Fruit fly (Drosophila melanogaster) whole organism, embryonic: Measurements from ENCODE around the gene Bug22.

Source experiments
- CG16815 ChIP-seq: fragments of 200-800 bp; sonication (Bioruptor generic); optimal IDR thresholded peaks from 3 replicates; lab custom pipeline; 2017; ENCODE audit warnings: missing biosample characterization, mild to moderate bottlenecking, missing genetic modification characterization
- CG33557 ChIP-seq: fragments of 200-800 bp; sonication (Bioruptor generic); optimal IDR thresholded peaks from 2 replicates; lab custom pipeline; 2019; ENCODE audit warnings: missing biosample characterization, mild to moderate bottlenecking, missing genetic modification characterization, moderate library complexity
- CG7786 ChIP-seq: fragments of 200-800 bp; sonication (Bioruptor generic); optimal IDR thresholded peaks from 2 replicates; lab custom pipeline; 2016; ENCODE audit warnings: missing biosample characterization, missing genetic modification characterization
- br ChIP-seq: fragments of >200 bp; optimal IDR thresholded peaks from 2 replicates; lab custom pipeline; 2017
- jumu ChIP-seq: fragments of 200-800 bp; sonication (Bioruptor generic); optimal IDR thresholded peaks from 3 replicates; lab custom pipeline; 2016; ENCODE audit warnings: missing biosample characterization, missing genetic modification characterization
- maf-S ChIP-seq: fragments of 200-800 bp; sonication (Bioruptor generic); optimal IDR thresholded peaks from 2 replicates; lab custom pipeline; 2016; ENCODE audit warnings: missing biosample characterization, missing genetic modification characterization
- nmo ChIP-seq: fragments of 200-800 bp; sonication (Bioruptor generic); optimal IDR thresholded peaks from 2 replicates; lab custom pipeline; 2018; ENCODE audit warnings: missing biosample characterization, mild to moderate bottlenecking, missing genetic modification characterization, moderate library complexity

DNA sequence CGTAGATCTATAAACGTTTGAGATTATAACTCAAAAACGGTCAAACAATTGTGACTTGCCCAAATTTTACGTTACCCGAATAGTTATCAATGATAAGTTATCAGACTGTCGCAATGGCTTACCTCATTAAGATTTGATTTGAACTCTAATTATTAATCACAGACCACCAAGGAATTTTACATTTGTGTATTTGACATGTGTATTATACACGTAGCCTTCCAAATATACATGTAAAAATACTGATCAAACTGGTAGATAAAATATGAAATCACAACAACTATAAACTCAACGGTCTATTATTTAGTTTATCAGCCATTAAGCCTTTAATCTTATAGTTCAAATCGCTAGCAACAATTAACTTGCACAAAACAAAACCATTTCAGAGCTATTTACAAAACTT lies 37.3 kb downstream of the Bug22 start:
- no peak for TF ChIP-seq CG16815 (GFP tag; lab: Kevin White, UChicago)
- no peak for TF ChIP-seq jumu (GFP tag; lab: Kevin White, UChicago)
- TF ChIP-seq CG33557, result no peak
- TF ChIP-seq CG7786, result no peak
- no peak for TF ChIP-seq maf-S
- no peak for TF ChIP-seq br (lab: Kevin White, UChicago)
- no peak for TF ChIP-seq nmo (GFP tag; lab: Kevin White, UChicago)
